Worm (Caenorhabditis elegans) whole organism, mixed stage, embryonic: ENCODE measurements around the gene F47B10.5.

Source experiments
- M03D4.4 ChIP-seq: sonication (generic microtip); optimal IDR thresholded peaks from 2 replicates; lab custom pipeline; 2017; ENCODE audit warnings: mild to moderate bottlenecking, missing genetic modification characterization, missing compliant biosample characterization
- bed-3 ChIP-seq: fragments of 200-800 bp; sonication (Bioruptor generic); optimal IDR thresholded peaks from 3 replicates; lab custom pipeline; 2018; ENCODE audit warnings: mild to moderate bottlenecking, missing genetic modification characterization, moderate library complexity, missing compliant biosample characterization
- blmp-1 ChIP-seq: fragments of 150-350 bp; optimal IDR thresholded peaks from 2 replicates; lab custom pipeline; 2014; ENCODE audit warnings: missing biosample characterization, missing genetic modification characterization
- ceh-39 ChIP-seq: fragments of 150-350 bp; optimal IDR thresholded peaks from 2 replicates; lab custom pipeline; 2014; ENCODE audit warnings: missing biosample characterization, missing genetic modification characterization
- ceh-43 ChIP-seq: fragments of 200-800 bp; sonication (Bioruptor generic); optimal IDR thresholded peaks from 2 replicates; lab custom pipeline; 2018; ENCODE audit warnings: mild to moderate bottlenecking, missing genetic modification characterization, moderate library complexity, missing compliant biosample characterization
- ceh-83 ChIP-seq: fragments of 200-800 bp; sonication (Bioruptor generic); optimal IDR thresholded peaks from 2 replicates; lab custom pipeline; 2018; ENCODE audit warnings: mild to moderate bottlenecking, missing genetic modification characterization, missing compliant biosample characterization
- ces-1 ChIP-seq: fragments of 150-350 bp; optimal IDR thresholded peaks from 2 replicates; lab custom pipeline; 2014; ENCODE audit warnings: missing biosample characterization, missing genetic modification reagents, missing genetic modification characterization
- cnd-1 ChIP-seq: fragments of 200-800 bp; sonication (Bioruptor generic); optimal IDR thresholded peaks from 2 replicates; lab custom pipeline; 2018; ENCODE audit warnings: mild to moderate bottlenecking, missing genetic modification characterization, missing compliant biosample characterization
- drap-1 ChIP-seq: fragments of 200-800 bp; sonication (Bioruptor generic); optimal IDR thresholded peaks from 3 replicates; lab custom pipeline; 2018; ENCODE audit warnings: mild to moderate bottlenecking, missing genetic modification characterization, missing compliant biosample characterization
- elt-1 ChIP-seq: sonication (generic microtip); optimal IDR thresholded peaks from 2 replicates; lab custom pipeline; 2017; ENCODE audit warnings: missing genetic modification characterization, mild to moderate bottlenecking, missing compliant biosample characterization, antibody characterized with exemption, moderate library complexity, borderline replicate concordance; ENCODE audit not compliant: insufficient read depth
- elt-3 ChIP-seq: fragments of 150-350 bp; optimal IDR thresholded peaks from 2 replicates; lab custom pipeline; 2014; ENCODE audit warnings: missing biosample characterization, missing genetic modification characterization
- flh-1 ChIP-seq: fragments of 200-800 bp; sonication (Bioruptor generic); optimal IDR thresholded peaks from 2 replicates; lab custom pipeline; 2018; ENCODE audit warnings: mild to moderate bottlenecking, missing genetic modification characterization, moderate library complexity, missing compliant biosample characterization
- ham-2 ChIP-seq: fragments of 200-800 bp; sonication (Bioruptor generic); optimal IDR thresholded peaks from 2 replicates; lab custom pipeline; 2018; ENCODE audit warnings: mild to moderate bottlenecking, missing genetic modification characterization, missing compliant biosample characterization
- hlh-1 ChIP-seq: fragments of 150-350 bp; optimal IDR thresholded peaks from 2 replicates; lab custom pipeline; 2014; ENCODE audit warnings: missing biosample characterization, missing genetic modification reagents, missing genetic modification characterization
- lin-13 ChIP-seq: fragments of 150-350 bp; optimal IDR thresholded peaks from 2 replicates; lab custom pipeline; 2014; ENCODE audit warnings: missing biosample characterization, missing genetic modification characterization
- lin-32 ChIP-seq: fragments of 200-800 bp; sonication (Bioruptor generic); optimal IDR thresholded peaks from 2 replicates; lab custom pipeline; 2018; ENCODE audit warnings: mild to moderate bottlenecking, missing genetic modification characterization, missing compliant biosample characterization
- lsy-2 ChIP-seq: fragments of 150-350 bp; optimal IDR thresholded peaks from 2 replicates; lab custom pipeline; 2014; ENCODE audit warnings: missing biosample characterization, missing genetic modification characterization
- mab-5 ChIP-seq: fragments of 150-350 bp; optimal IDR thresholded peaks from 2 replicates; lab custom pipeline; 2014; ENCODE audit warnings: missing biosample characterization, missing genetic modification characterization
- mep-1 ChIP-seq: fragments of 150-350 bp; optimal IDR thresholded peaks from 2 replicates; lab custom pipeline; 2017; ENCODE audit warnings: missing biosample characterization, missing genetic modification reagents, missing genetic modification characterization, inconsistent platforms
- mls-2 ChIP-seq: sonication (generic microtip); optimal IDR thresholded peaks from 2 replicates; lab custom pipeline; 2016; ENCODE audit warnings: mild to moderate bottlenecking, missing genetic modification characterization, moderate library complexity, missing compliant biosample characterization
- nhr-12 ChIP-seq: fragments of 150-350 bp; optimal IDR thresholded peaks from 2 replicates; lab custom pipeline; 2014; ENCODE audit warnings: missing biosample characterization, missing genetic modification characterization
- nhr-2 ChIP-seq: fragments of 150-350 bp; optimal IDR thresholded peaks from 2 replicates; lab custom pipeline; 2014; ENCODE audit warnings: missing biosample characterization, missing genetic modification characterization
- nhr-237 ChIP-seq: fragments of 150-350 bp; optimal IDR thresholded peaks from 2 replicates; lab custom pipeline; 2014; ENCODE audit warnings: missing biosample characterization, missing genetic modification characterization
- nhr-28 ChIP-seq: fragments of 150-350 bp; optimal IDR thresholded peaks from 2 replicates; lab custom pipeline; 2014; ENCODE audit warnings: missing biosample characterization, missing genetic modification characterization
- nhr-76 ChIP-seq: sonication (generic microtip); optimal IDR thresholded peaks from 2 replicates; lab custom pipeline; 2017; ENCODE audit warnings: missing biosample characterization, missing genetic modification characterization
- pha-4 ChIP-seq: fragments of 150-350 bp; optimal IDR thresholded peaks from 2 replicates; lab custom pipeline; 2018; ENCODE audit warnings: missing biosample characterization, missing genetic modification reagents, missing genetic modification characterization
- sem-2 ChIP-seq: fragments of 200-800 bp; sonication (Bioruptor generic); optimal IDR thresholded peaks from 2 replicates; lab custom pipeline; 2018; ENCODE audit warnings: mild to moderate bottlenecking, missing genetic modification characterization, missing compliant biosample characterization
- snpc-4 ChIP-seq: fragments of 150-350 bp; optimal IDR thresholded peaks from 2 replicates; lab custom pipeline; 2014; ENCODE audit warnings: missing biosample characterization, missing genetic modification characterization
- sptf-1 ChIP-seq: sonication (generic microtip); optimal IDR thresholded peaks from 2 replicates; lab custom pipeline; 2017; ENCODE audit warnings: mild to moderate bottlenecking, missing genetic modification characterization, moderate library complexity, missing compliant biosample characterization
- tbx-8 ChIP-seq: fragments of 200-800 bp; sonication (Bioruptor generic); optimal IDR thresholded peaks from 2 replicates; lab custom pipeline; 2018; ENCODE audit warnings: mild to moderate bottlenecking, missing genetic modification characterization, moderate library complexity, missing compliant biosample characterization
- unc-120 ChIP-seq: sonication (generic microtip); optimal IDR thresholded peaks from 2 replicates; lab custom pipeline; 2017; ENCODE audit warnings: missing genetic modification characterization, missing compliant biosample characterization; ENCODE audit not compliant: poor library complexity, severe bottlenecking
- unc-39 ChIP-seq: fragments of 150-350 bp; optimal IDR thresholded peaks from 2 replicates; lab custom pipeline; 2014; ENCODE audit warnings: missing biosample characterization, missing genetic modification characterization
- unc-62 ChIP-seq: fragments of 150-350 bp; optimal IDR thresholded peaks from 2 replicates; lab custom pipeline; 2014; ENCODE audit warnings: missing biosample characterization, missing genetic modification reagents, missing genetic modification characterization
- zip-8 ChIP-seq: fragments of 150-350 bp; optimal IDR thresholded peaks from 2 replicates; lab custom pipeline; 2014; ENCODE audit warnings: missing biosample characterization, missing genetic modification characterization
- ztf-11 ChIP-seq: fragments of 150-350 bp; optimal IDR thresholded peaks from 2 replicates; lab custom pipeline; 2014; ENCODE audit warnings: missing biosample characterization, missing genetic modification characterization

F47B10.5 gene

ce11 chrX:10909661-10910060, 19.3 kb upstream of the F47B10.5 start:
- TF ChIP-seq unc-62 (GFP tag; lab: Kevin White, UChicago) (peak; percentile 55), unc-120 (peak; percentile 38), cnd-1 (tag; lab: Kevin White, UChicago) (no peak)

DNA sequence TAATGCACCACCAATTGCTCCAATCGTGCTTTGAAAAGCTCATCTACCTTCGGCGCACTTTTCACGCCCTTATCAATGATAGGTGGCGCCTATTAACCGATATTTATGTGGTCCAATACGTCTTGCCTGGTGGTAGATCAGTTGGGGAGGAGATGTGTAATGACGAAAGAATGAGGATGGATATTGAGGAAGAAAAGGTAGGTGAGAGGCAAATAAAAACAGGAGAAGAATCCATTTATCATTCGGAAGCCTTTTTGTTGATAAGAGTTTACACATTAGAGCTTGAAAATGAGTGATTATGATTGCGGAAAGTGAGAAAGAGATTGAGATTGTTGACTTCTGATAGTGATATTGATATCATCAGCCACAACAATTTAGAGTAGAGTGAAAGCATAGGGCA, 17.1 kb upstream of the F47B10.5 start:
- TF ChIP-seq bed-3 (GFP tag; lab: Kevin White, UChicago) (no peak), unc-62 (GFP tag; lab: Kevin White, UChicago) (peak; percentile 53), mab-5 (tag; lab: Kevin White, UChicago) (peak; percentile 7)

ce11 chrX:10903416-10903815, 13.1 kb upstream of the F47B10.5 start:
- TF ChIP-seq sem-2 (GFP tag; lab: Kevin White, UChicago) (no peak), snpc-4 (tag; lab: Kevin White, UChicago) (no peak), elt-3 (tag; lab: Kevin White, UChicago) (no peak), blmp-1 (tag; lab: Kevin White, UChicago) (no peak), unc-62 (GFP tag; lab: Kevin White, UChicago) (no peak)

ce11 chrX:10902723-10903322, 12.5 kb upstream of the F47B10.5 start, which contains the start of gene acbp-3:
Gene acbp-3, plus strand, starts transcription at chrX:10903272.
- TF ChIP-seq ceh-39 (tag; lab: Kevin White, UChicago), result no peak

DNA sequence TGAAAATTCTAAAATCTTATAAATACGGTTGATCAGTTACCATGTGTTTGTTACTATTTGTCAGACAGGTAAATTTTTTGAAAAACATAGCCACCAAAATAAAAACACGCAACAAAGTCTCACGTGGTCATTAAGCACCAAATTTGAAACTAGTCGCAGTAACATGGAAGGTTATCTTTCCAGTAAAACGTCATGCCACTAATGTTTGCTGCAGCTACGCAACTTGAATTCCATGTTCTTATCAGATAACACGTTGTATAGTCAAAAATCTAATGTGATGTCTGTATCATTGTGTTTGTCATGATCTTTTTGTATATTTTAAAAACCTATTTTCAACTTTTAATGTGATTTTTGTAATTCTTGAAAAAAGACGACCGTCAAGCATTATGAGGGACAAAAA, 11.4 kb upstream of the F47B10.5 start:
- TF ChIP-seq zip-8 (tag; lab: Kevin White, UChicago) (no peak), lin-32 (GFP tag; lab: Kevin White, UChicago) (no peak), ztf-11 (tag; lab: Kevin White, UChicago) (no peak), lin-13 (no peak), lsy-2 (no peak), ham-2 (GFP tag; lab: Kevin White, UChicago) (no peak), cnd-1 (tag; lab: Kevin White, UChicago) (no peak), tbx-8 (GFP tag; lab: Kevin White, UChicago) (no peak), elt-1 (tag; lab: Kevin White, UChicago) (no peak), mep-1 (no peak), ceh-39 (tag; lab: Kevin White, UChicago) (no peak)

- TF ChIP-seq bed-3 (GFP tag; lab: Kevin White, UChicago), result no peak
- TF ChIP-seq unc-62 (GFP tag; lab: Kevin White, UChicago), result peak; percentile 72
- TF ChIP-seq sptf-1 (tag; lab: Kevin White, UChicago), result no peak
- no peak for TF ChIP-seq blmp-1 (tag; lab: Kevin White, UChicago)
- TF ChIP-seq zip-8 (tag; lab: Kevin White, UChicago), result no peak
- TF ChIP-seq nhr-12, result peak; percentile 35
- no peak for TF ChIP-seq sem-2 (GFP tag; lab: Kevin White, UChicago)
- TF ChIP-seq elt-3 (tag; lab: Kevin White, UChicago), result no peak
- no peak for TF ChIP-seq mab-5 (tag; lab: Kevin White, UChicago)
- peak; percentile 72 for TF ChIP-seq mep-1
- TF ChIP-seq cnd-1 (tag; lab: Kevin White, UChicago), result peak; percentile 18
- TF ChIP-seq ces-1 (GFP tag; lab: Kevin White, UChicago), result peak; percentile 69
- TF ChIP-seq flh-1 (GFP tag; lab: Kevin White, UChicago), result no peak
- TF ChIP-seq ceh-39 (tag; lab: Kevin White, UChicago), result no peak
- TF ChIP-seq tbx-8 (GFP tag; lab: Kevin White, UChicago), result no peak
- peak; percentile 25 for TF ChIP-seq mls-2 (tag; lab: Kevin White, UChicago)
- TF ChIP-seq ceh-83 (GFP tag; lab: Kevin White, UChicago), result no peak
- TF ChIP-seq nhr-237 (tag; lab: Kevin White, UChicago), result no peak
- TF ChIP-seq lsy-2, result no peak
- no peak for TF ChIP-seq nhr-76
- no peak for TF ChIP-seq unc-39 (tag; lab: Kevin White, UChicago)
- peak; percentile 45 for TF ChIP-seq drap-1 (GFP tag; lab: Kevin White, UChicago)
- TF ChIP-seq snpc-4 (tag; lab: Kevin White, UChicago), result no peak
- TF ChIP-seq elt-1 (tag; lab: Kevin White, UChicago), result no peak
- TF ChIP-seq hlh-1 (tag; lab: Kevin White, UChicago), result peak; percentile 74
- peak; percentile 27 for TF ChIP-seq M03D4.4 (tag; lab: Kevin White, UChicago)
- TF ChIP-seq unc-120, result peak; percentile 86
- no peak for TF ChIP-seq ztf-11 (tag; lab: Kevin White, UChicago)
- no peak for TF ChIP-seq lin-32 (GFP tag; lab: Kevin White, UChicago)
- TF ChIP-seq ceh-43, result no peak
- no peak for TF ChIP-seq lin-13
- no peak for TF ChIP-seq ham-2 (GFP tag; lab: Kevin White, UChicago)
- TF ChIP-seq nhr-2 (tag; lab: Kevin White, UChicago), result no peak
- no peak for TF ChIP-seq nhr-28
- TF ChIP-seq pha-4 (tag; lab: Kevin White, UChicago), result no peak
- TF ChIP-seq, all 35 proteins: peak for 10
Measured at ce11 chrX:10900952-10901351, 10.6 kb upstream of the F47B10.5 start.
